Worm (Caenorhabditis elegans) whole organism, L3 larva: ENCODE measurements around the gene ZK1320.9.

Experiments used
- ZK546.5 ChIP-seq: sonication (generic microtip); optimal IDR thresholded peaks from 2 replicates; lab custom pipeline; 2017; ENCODE audit warnings: missing biosample characterization, missing genetic modification characterization
- ama-1 ChIP-seq: fragments of 150-350 bp; optimal IDR thresholded peaks from 2 replicates; lab custom pipeline; 2018
- ceh-16 ChIP-seq: sonication (generic microtip); optimal IDR thresholded peaks from 2 replicates; lab custom pipeline; 2017; ENCODE audit warnings: missing biosample characterization, missing genetic modification characterization
- ceh-28 ChIP-seq: fragments of 150-350 bp; optimal IDR thresholded peaks from 2 replicates; lab custom pipeline; 2014; ENCODE audit warnings: missing biosample characterization, missing genetic modification reagents, missing genetic modification characterization
- ceh-9 ChIP-seq: sonication (generic microtip); optimal IDR thresholded peaks from 2 replicates; lab custom pipeline; 2018; ENCODE audit warnings: missing biosample characterization, missing genetic modification characterization
- daf-12 ChIP-seq: fragments of 150-350 bp; optimal IDR thresholded peaks from 2 replicates; lab custom pipeline; 2014; ENCODE audit warnings: missing biosample characterization, missing genetic modification reagents, missing genetic modification characterization
- egl-27 ChIP-seq: sonication (generic microtip); optimal IDR thresholded peaks from 4 replicates; lab custom pipeline; 2017; ENCODE audit warnings: missing biosample characterization, missing genetic modification reagents, missing genetic modification characterization
- egl-5 ChIP-seq: fragments of 150-350 bp; optimal IDR thresholded peaks from 2 replicates; lab custom pipeline; 2017; ENCODE audit warnings: missing biosample characterization, missing genetic modification reagents, missing genetic modification characterization, inconsistent platforms
- elt-1 ChIP-seq: fragments of 150-350 bp; optimal IDR thresholded peaks from 2 replicates; lab custom pipeline; 2014; ENCODE audit warnings: missing biosample characterization, missing genetic modification characterization
- elt-2 ChIP-seq: sonication (generic microtip); optimal IDR thresholded peaks from 2 replicates; lab custom pipeline; 2016; ENCODE audit warnings: missing genetic modification reagents, mild to moderate bottlenecking, missing genetic modification characterization, missing compliant biosample characterization
- fkh-10 ChIP-seq: sonication (generic microtip); optimal IDR thresholded peaks from 2 replicates; lab custom pipeline; 2017; ENCODE audit warnings: missing biosample characterization, missing genetic modification reagents, missing genetic modification characterization
- fkh-2 ChIP-seq: fragments of 150-350 bp; optimal IDR thresholded peaks from 2 replicates; lab custom pipeline; 2014; ENCODE audit warnings: missing biosample characterization, missing genetic modification reagents, missing genetic modification characterization
- fos-1 ChIP-seq: fragments of 150-350 bp; optimal IDR thresholded peaks from 2 replicates; lab custom pipeline; 2014; ENCODE audit warnings: missing biosample characterization, missing genetic modification characterization
- jun-1 ChIP-seq: fragments of 150-350 bp; optimal IDR thresholded peaks from 2 replicates; lab custom pipeline; 2014; ENCODE audit warnings: missing biosample characterization, missing genetic modification reagents, missing genetic modification characterization
- lin-39 ChIP-seq: fragments of 150-350 bp; optimal IDR thresholded peaks from 2 replicates; lab custom pipeline; 2018; ENCODE audit warnings: missing biosample characterization, missing genetic modification reagents, missing genetic modification characterization
- mml-1 ChIP-seq: fragments of 150-350 bp; sonication (generic microtip); optimal IDR thresholded peaks from 3 replicates; lab custom pipeline; 2014; ENCODE audit warnings: missing biosample characterization, missing genetic modification characterization
- nhr-23 ChIP-seq: fragments of 150-350 bp; optimal IDR thresholded peaks from 2 replicates; lab custom pipeline; 2014; ENCODE audit warnings: missing biosample characterization, missing genetic modification reagents, missing genetic modification characterization
- nhr-237 ChIP-seq: fragments of 150-350 bp; optimal IDR thresholded peaks from 2 replicates; lab custom pipeline; 2014; ENCODE audit warnings: missing biosample characterization, missing genetic modification characterization
- nhr-25 ChIP-seq: sonication (generic microtip); optimal IDR thresholded peaks from 2 replicates; lab custom pipeline; 2017; ENCODE audit warnings: missing biosample characterization, missing genetic modification characterization
- nhr-67 ChIP-seq: fragments of 150-350 bp; optimal IDR thresholded peaks from 2 replicates; lab custom pipeline; 2014; ENCODE audit warnings: missing biosample characterization, missing genetic modification characterization
- nhr-76 ChIP-seq: fragments of 150-350 bp; sonication (generic microtip); optimal IDR thresholded peaks from 5 replicates; lab custom pipeline; 2014; ENCODE audit warnings: missing biosample characterization, missing genetic modification characterization
- nhr-77 ChIP-seq: fragments of 150-350 bp; optimal IDR thresholded peaks from 2 replicates; lab custom pipeline; 2014; ENCODE audit warnings: missing biosample characterization, missing genetic modification characterization
- pqm-1 ChIP-seq: fragments of 150-350 bp; optimal IDR thresholded peaks from 2 replicates; lab custom pipeline; 2017; ENCODE audit warnings: missing biosample characterization, missing genetic modification characterization, inconsistent platforms
- sea-2 ChIP-seq: fragments of 150-350 bp; sonication (generic microtip); optimal IDR thresholded peaks from 4 replicates; lab custom pipeline; 2014; ENCODE audit warnings: missing biosample characterization, missing genetic modification reagents, missing genetic modification characterization
- skn-1 ChIP-seq: fragments of 150-350 bp; optimal IDR thresholded peaks from 2 replicates; lab custom pipeline; 2014; ENCODE audit warnings: missing biosample characterization, missing genetic modification characterization
- snpc-4 ChIP-seq: fragments of 150-350 bp; optimal IDR thresholded peaks from 2 replicates; lab custom pipeline; 2014; ENCODE audit warnings: missing biosample characterization, missing genetic modification characterization
- unc-39 ChIP-seq: sonication (generic microtip); optimal IDR thresholded peaks from 4 replicates; lab custom pipeline; 2017; ENCODE audit warnings: missing biosample characterization, missing genetic modification characterization
- unc-62 ChIP-seq: fragments of 150-350 bp; sonication (generic microtip); optimal IDR thresholded peaks from 4 replicates; lab custom pipeline; 2014; ENCODE audit warnings: missing biosample characterization, missing genetic modification reagents, missing genetic modification characterization
- zag-1 ChIP-seq: fragments of 150-350 bp; optimal IDR thresholded peaks from 2 replicates; lab custom pipeline; 2014; ENCODE audit warnings: missing biosample characterization, missing genetic modification characterization
- ztf-4 ChIP-seq: fragments of 150-350 bp; optimal IDR thresholded peaks from 2 replicates; lab custom pipeline; 2014; ENCODE audit warnings: missing biosample characterization, missing genetic modification characterization

ZK1320.9 gene

DNA sequence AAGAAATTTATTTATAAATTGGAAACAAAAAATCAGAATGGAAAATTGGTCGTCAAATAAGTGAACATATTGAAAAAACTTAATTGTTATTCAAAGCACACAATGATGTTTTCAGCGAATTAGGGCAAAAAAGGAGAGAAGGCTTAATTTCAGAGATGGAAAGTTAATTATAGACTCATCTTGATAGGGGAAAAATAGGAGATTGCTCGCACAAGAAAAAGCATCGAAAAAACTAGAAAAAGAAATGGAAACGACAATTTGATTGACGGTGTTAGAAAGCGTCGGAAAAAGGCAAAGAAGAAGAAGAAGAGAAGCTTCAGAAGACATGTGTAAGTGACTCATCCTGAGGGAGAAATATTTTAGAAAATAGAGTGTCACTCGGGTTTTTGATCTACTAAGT lies 9.4 kb upstream of the ZK1320.9 start:
- peak; percentile 27 for TF ChIP-seq fkh-10 (GFP tag; lab: Kevin White, UChicago)
- TF ChIP-seq elt-1: peak; percentile 86
- TF ChIP-seq lin-39 (tag; lab: Kevin White, UChicago): no peak

DNA sequence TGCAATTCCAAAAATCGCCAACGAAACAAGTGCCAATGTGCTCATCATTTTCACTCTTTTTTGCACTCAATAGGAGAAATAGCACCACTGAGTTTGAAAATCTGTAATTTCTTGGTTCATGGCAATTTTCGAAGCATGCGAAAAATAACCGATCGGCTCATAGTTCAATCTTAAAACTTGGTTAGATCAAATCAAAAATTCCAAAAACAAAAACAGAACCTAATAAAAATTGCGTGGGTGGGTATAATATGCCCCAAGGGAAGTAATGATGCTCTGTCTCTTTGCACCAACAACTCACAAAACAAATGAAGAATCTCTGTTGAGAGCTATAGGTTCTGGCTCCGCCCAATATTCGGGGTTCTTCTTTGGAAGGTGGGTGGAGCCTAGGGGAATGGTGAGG lies 5.3 kb upstream of the ZK1320.9 start, which contains the start of gene nlp-11:
TSS of gene nlp-11 (minus strand) at position 101 of the 400 bp plus-strand sequence.
- TF ChIP-seq fkh-2: no peak

DNA sequence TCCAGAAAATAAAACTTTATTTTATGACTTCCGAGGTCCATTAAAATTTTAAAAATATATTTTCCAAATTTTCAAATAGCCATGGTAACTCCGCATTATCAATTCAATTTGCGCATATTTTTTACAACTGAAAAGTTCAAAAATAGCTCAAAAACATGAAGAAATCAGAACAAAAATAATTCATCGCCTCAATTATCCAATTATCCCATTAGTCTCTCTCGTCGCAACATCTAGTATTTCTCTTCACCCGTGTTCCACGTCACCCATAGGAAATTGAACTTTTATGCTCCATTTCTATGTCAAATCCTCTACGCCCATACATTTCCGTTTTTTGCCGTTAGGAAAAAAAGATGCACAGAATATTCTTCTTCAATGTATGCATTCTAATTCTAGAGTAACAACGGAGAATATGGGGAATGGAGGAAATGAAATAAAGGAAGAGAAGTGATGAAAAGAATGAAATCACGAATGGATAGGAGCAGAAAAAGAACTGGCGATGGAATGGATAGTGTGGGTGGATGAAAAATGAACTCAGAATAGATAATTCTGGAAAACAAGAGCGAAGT lies 3.6 kb upstream of the ZK1320.9 start:
- TF ChIP-seq ceh-16 (tag; lab: Kevin White, UChicago) (no peak), fkh-10 (GFP tag; lab: Kevin White, UChicago) (peak; percentile 96)

ce11 chrII:9684175-9684574 lies 2.3 kb downstream of the ZK1320.9 start:
- TF ChIP-seq unc-39 (tag; lab: Kevin White, UChicago) (no peak), ama-1 (lab: Kevin White, UChicago) (peak; percentile 50)

- peak; percentile 68 for TF ChIP-seq fkh-10 (GFP tag; lab: Kevin White, UChicago)
- no peak for TF ChIP-seq snpc-4 (tag; lab: Kevin White, UChicago)
Measured at ce11 chrII:9682044-9682443, 4.5 kb downstream of the ZK1320.9 start.

DNA sequence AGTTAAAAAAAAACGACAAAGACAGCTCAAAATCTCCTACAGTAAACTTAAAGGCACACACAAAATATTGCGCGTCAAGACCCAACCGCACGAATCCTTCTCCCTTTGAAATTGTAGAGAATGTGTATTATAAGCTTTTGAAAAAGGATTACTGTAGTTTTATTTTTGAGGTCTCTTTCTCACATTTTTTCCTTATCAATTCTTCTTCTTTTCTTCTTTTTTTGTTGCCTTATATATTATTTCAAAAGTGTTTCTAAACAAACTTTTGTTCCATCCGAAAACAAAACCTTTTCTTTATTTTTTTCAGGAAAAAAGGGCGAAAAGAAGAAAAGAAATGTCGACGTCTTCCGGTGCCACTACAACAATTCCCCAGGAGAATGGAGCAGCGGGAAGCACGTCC lies 6.0 kb downstream of the ZK1320.9 start, which contains the start of gene ZK1320.13:
TSS of gene ZK1320.13 (plus strand) at position 301 of the 400 bp plus-strand sequence.
- TF ChIP-seq nhr-237 (tag; lab: Kevin White, UChicago) (no peak), nhr-23 (no peak), nhr-67 (tag; lab: Kevin White, UChicago) (no peak), sea-2 (GFP tag; lab: Kevin White, UChicago) (no peak), ztf-4 (tag; lab: Kevin White, UChicago) (no peak), nhr-25 (tag; lab: Kevin White, UChicago) (no peak), ZK546.5 (no peak), jun-1 (tag; lab: Kevin White, UChicago) (no peak), egl-5 (tag; lab: Kevin White, UChicago) (no peak), nhr-76 (tag; lab: Kevin White, UChicago) (no peak), nhr-77 (tag; lab: Kevin White, UChicago) (no peak), fkh-10 (GFP tag; lab: Kevin White, UChicago) (no peak), skn-1 (tag; lab: Kevin White, UChicago) (no peak), zag-1 (no peak), unc-39 (tag; lab: Kevin White, UChicago) (no peak), daf-12 (tag; lab: Kevin White, UChicago) (no peak), unc-62 (GFP tag; lab: Kevin White, UChicago) (no peak), fos-1 (no peak)

DNA sequence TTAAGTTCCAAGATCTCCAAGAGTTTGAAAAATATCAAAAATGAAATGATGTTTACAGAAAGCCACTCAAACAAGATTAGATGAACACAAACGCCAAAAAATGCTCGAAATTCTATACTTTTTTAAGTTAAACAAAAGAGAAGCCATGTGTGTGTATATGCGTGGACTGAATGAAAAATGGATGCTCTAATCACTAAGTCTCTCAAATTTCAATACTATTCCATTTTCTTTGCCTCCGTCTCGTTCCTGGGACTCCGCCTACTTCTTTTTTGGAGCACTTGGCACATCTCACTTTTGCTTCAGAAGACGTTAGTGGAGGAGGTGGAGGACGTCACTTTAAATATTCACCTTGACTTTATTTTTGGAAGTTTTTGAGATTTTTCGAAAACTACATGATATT lies 6.7 kb downstream of the ZK1320.9 start:
- TF ChIP-seq ceh-9 (tag; lab: Kevin White, UChicago): no peak
- no peak for TF ChIP-seq pqm-1 (tag; lab: Kevin White, UChicago)
- TF ChIP-seq egl-27 (tag; lab: Kevin White, UChicago): no peak
- TF ChIP-seq mml-1 (tag; lab: Kevin White, UChicago): no peak
- TF ChIP-seq elt-1: no peak

DNA sequence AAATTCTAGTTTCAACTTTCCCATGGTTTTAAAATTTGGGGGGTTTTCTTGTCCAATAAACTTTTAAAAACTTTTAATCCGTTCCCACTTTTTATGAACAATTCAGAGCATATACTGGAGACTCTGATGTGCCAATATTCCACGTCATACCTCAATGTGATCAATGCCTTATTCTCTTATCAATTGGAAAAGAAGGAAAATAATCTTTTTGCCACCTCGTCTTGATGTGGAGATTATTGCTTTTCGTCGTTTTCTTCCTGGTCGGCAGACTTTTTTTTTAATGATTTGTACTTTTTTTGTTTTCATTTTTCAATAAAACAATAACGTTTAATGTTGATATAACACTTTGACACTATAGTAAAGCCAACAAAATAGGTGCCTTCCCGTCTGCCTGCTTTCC lies 9.0 kb downstream of the ZK1320.9 start:
- TF ChIP-seq ceh-28 (tag; lab: Kevin White, UChicago) (no peak), pqm-1 (tag; lab: Kevin White, UChicago) (peak; percentile 50), elt-2 (tag; lab: Kevin White, UChicago) (peak; percentile 67), elt-1 (no peak)
